Fruit fly (Drosophila melanogaster): ENCODE measurements around the gene Anp.
A peak's percentile ranks its signal among the peaks of the same experiment; 100 is the strongest.

Anp gene

dm6 chr3R:30198793-30199192 is 11.0 kb upstream of the Anp start (continued):
- TF ChIP-seq CG7987 (GFP tag; optimal IDR thresholded peaks at IDR 0.05) (no peak), cg (GFP tag; optimal IDR thresholded peaks at IDR 0.05) (no peak), H15 (GFP tag; IDR thresholded peaks at IDR 0.05) (no peak), CG1233 (GFP tag; optimal IDR thresholded peaks at IDR 0.05) (peak; percentile 24), lab (GFP tag; optimal IDR thresholded peaks at IDR 0.05) (peak; percentile 62), BtbVII (GFP tag; optimal IDR thresholded peaks at IDR 0.05) (peak; percentile 20), jumu (GFP tag; optimal IDR thresholded peaks at IDR 0.05) (no peak), CG11723 (GFP tag; optimal IDR thresholded peaks at IDR 0.05) (no peak), croc (GFP tag; conservative IDR thresholded peaks at IDR 0.05) (no peak), CG4404 (GFP tag; IDR thresholded peaks at IDR 0.05) (no peak), Hr39 (optimal IDR thresholded peaks at IDR 0.05) (no peak), CG3065 (GFP tag; optimal IDR thresholded peaks at IDR 0.05) (no peak), CG3847 (GFP tag; IDR thresholded peaks at IDR 0.05) (0 out of 2 replicates have a peak, but pooled peaks have one; percentile 8), sc (optimal IDR thresholded peaks at IDR 0.05) (no peak), sc (GFP tag; optimal IDR thresholded peaks at IDR 0.05) (no peak), CG9797 (GFP tag; optimal IDR thresholded peaks at IDR 0.05) (no peak), CG1832 (GFP tag; optimal IDR thresholded peaks at IDR 0.05) (no peak), CG9437 (GFP tag; optimal IDR thresholded peaks at IDR 0.05) (no peak), CTCF (GFP tag; optimal IDR thresholded peaks at IDR 0.05) (no peak), Xrp1 (GFP tag; IDR thresholded peaks at IDR 0.05) (0 out of 2 replicates have a peak, but pooled peaks have one; percentile 17), Rx (GFP tag; IDR thresholded peaks at IDR 0.05) (no peak), zen2 (GFP tag; IDR thresholded peaks at IDR 0.05; ENCODE audit: partially characterized antibody) (no peak), CG18599 (GFP tag; optimal IDR thresholded peaks at IDR 0.05) (peak; percentile 80), HmgD (GFP tag; optimal IDR thresholded peaks at IDR 0.05) (no peak), trh (GFP tag; optimal IDR thresholded peaks at IDR 0.05) (no peak), dysf (GFP tag; IDR thresholded peaks at IDR 0.05) (peak; percentile 12; the same call in 1 of the 3 replicates), eve (GFP tag; optimal IDR thresholded peaks at IDR 0.05) (no peak), D19B (GFP tag; optimal IDR thresholded peaks at IDR 0.05) (no peak), CG32532 (GFP tag; IDR thresholded peaks at IDR 0.05) (no peak), CG17612 (GFP tag; IDR thresholded peaks at IDR 0.05) (no peak), dimm (GFP tag; IDR thresholded peaks at IDR 0.05) (no peak), ato (GFP tag; IDR thresholded peaks at IDR 0.05; ENCODE audit: partially characterized antibody) (no peak), CG18619 (GFP tag; optimal IDR thresholded peaks at IDR 0.05) (peak; percentile 47), CG4617 (GFP tag; optimal IDR thresholded peaks at IDR 0.05; ENCODE audit: borderline replicate concordance) (no peak), CG13287 (GFP tag; IDR thresholded peaks at IDR 0.05; ENCODE audit: partially characterized antibody) (no peak), cwo (GFP tag; optimal IDR thresholded peaks at IDR 0.05) (peak; percentile 38), CG6813 (GFP tag; optimal IDR thresholded peaks at IDR 0.05) (no peak), h (optimal IDR thresholded peaks at IDR 0.05) (no peak), CG4328 (GFP tag; optimal IDR thresholded peaks at IDR 0.05) (peak; percentile 39), ftz-f1 (GFP tag; optimal IDR thresholded peaks at IDR 0.05) (no peak), CG15269 (tag; optimal IDR thresholded peaks at IDR 0.05) (peak; percentile 12), fu2 (GFP tag; optimal IDR thresholded peaks at IDR 0.05) (no peak), nerfin-2 (GFP tag; IDR thresholded peaks at IDR 0.05; ENCODE audit: partially characterized antibody) (no peak), CG4730 (GFP tag; IDR thresholded peaks at IDR 0.05) (no peak), hth (optimal IDR thresholded peaks at IDR 0.05) (no peak), MBD-R2 (GFP tag; IDR thresholded peaks at IDR 0.05) (peak; percentile 14; the same call in 1 of the 2 replicates), Bteb2 (GFP tag; optimal IDR thresholded peaks at IDR 0.05) (no peak), odd (GFP tag; optimal IDR thresholded peaks at IDR 0.05) (peak; percentile 16), inv (GFP tag; IDR thresholded peaks at IDR 0.05; ENCODE audit: partially characterized antibody) (no peak), CG11398 (GFP tag; optimal IDR thresholded peaks at IDR 0.05) (no peak), kni (GFP tag; optimal IDR thresholded peaks at IDR 0.05) (peak; percentile 11), CG10654 (GFP tag; optimal IDR thresholded peaks at IDR 0.05) (no peak), CG12071 (GFP tag; optimal IDR thresholded peaks at IDR 0.05) (peak; percentile 43)
